Worm (Caenorhabditis elegans) whole organism, L3 larva: ENCODE data around the gene F40G9.15.

Source experiments
- R02D3.7 ChIP-seq: fragments of 150-350 bp; optimal IDR thresholded peaks from 2 replicates; lab custom pipeline; 2014; ENCODE audit warnings: missing biosample characterization, missing genetic modification characterization
- ceh-28 ChIP-seq: fragments of 150-350 bp; optimal IDR thresholded peaks from 2 replicates; lab custom pipeline; 2014; ENCODE audit warnings: missing biosample characterization, missing genetic modification reagents, missing genetic modification characterization
- nhr-11 ChIP-seq: fragments of 150-350 bp; optimal IDR thresholded peaks from 2 replicates; lab custom pipeline; 2014; ENCODE audit warnings: missing biosample characterization, missing genetic modification characterization
- pha-4 ChIP-seq: fragments of 150-350 bp; optimal IDR thresholded peaks from 2 replicates; lab custom pipeline; 2014; ENCODE audit warnings: missing biosample characterization, missing genetic modification reagents, missing genetic modification characterization
- unc-62 ChIP-seq: fragments of 150-350 bp; sonication (generic microtip); optimal IDR thresholded peaks from 4 replicates; lab custom pipeline; 2014; ENCODE audit warnings: missing biosample characterization, missing genetic modification reagents, missing genetic modification characterization
- ztf-11 ChIP-seq: fragments of 150-350 bp; optimal IDR thresholded peaks from 2 replicates; lab custom pipeline; 2014; ENCODE audit warnings: missing biosample characterization, missing genetic modification characterization

ce11 chrIII:165390-165789 is 16.8 kb upstream of the F40G9.15 start, which contains the start of gene F40G9.7:
- TF ChIP-seq nhr-11, result no peak
- TF ChIP-seq unc-62, result no peak
- no peak for TF ChIP-seq pha-4 (tag; lab: Kevin White, UChicago)
- no peak for TF ChIP-seq ceh-28 (tag; lab: Kevin White, UChicago)
- no peak for TF ChIP-seq ztf-11 (tag; lab: Kevin White, UChicago)
- no peak for TF ChIP-seq R02D3.7 (tag; lab: Kevin White, UChicago)
